Fruit fly (Drosophila melanogaster) whole organism, embryonic: ENCODE data around the gene CG5639.

ENCODE experiments used
- ATbp ChIP-seq: fragments of 200-800 bp; sonication (Bioruptor generic); optimal IDR thresholded peaks from 2 replicates; lab custom pipeline; 2017; ENCODE audit warnings: missing biosample characterization, mild to moderate bottlenecking, missing genetic modification characterization, missing genetic modification reagents
- Antp ChIP-seq: fragments of 200-800 bp; sonication (Bioruptor generic); optimal IDR thresholded peaks from 3 replicates; lab custom pipeline; 2016; ENCODE audit warnings: missing biosample characterization, missing genetic modification characterization
- Asciz ChIP-seq: fragments of 200-800 bp; sonication (Bioruptor generic); optimal IDR thresholded peaks from 2 replicates; lab custom pipeline; 2017; ENCODE audit warnings: missing biosample characterization, mild to moderate bottlenecking, missing genetic modification characterization, missing genetic modification reagents
- Atf-2 ChIP-seq: fragments of 200-800 bp; sonication (Bioruptor generic); optimal IDR thresholded peaks from 2 replicates; lab custom pipeline; 2016; ENCODE audit warnings: missing biosample characterization, missing genetic modification characterization
- Blimp-1 ChIP-seq: fragments of 200-800 bp; sonication (Bioruptor generic); optimal IDR thresholded peaks from 3 replicates; lab custom pipeline; 2018; ENCODE audit warnings: missing biosample characterization, missing genetic modification characterization, mild to moderate bottlenecking, moderate library complexity, missing genetic modification reagents
- CG11456 ChIP-seq: fragments of 200-800 bp; sonication (Bioruptor generic); IDR thresholded peaks from 3 replicates; pipeline ENCODE4 v1.3.6; 2022; ENCODE audit warnings: missing biosample characterization, missing genetic modification characterization
- CG12236 ChIP-seq: fragments of 200-800 bp; sonication (Bioruptor generic); optimal IDR thresholded peaks from 2 replicates; lab custom pipeline; 2016; ENCODE audit warnings: missing biosample characterization, missing genetic modification characterization
- CG12299 ChIP-seq: fragments of 200-800 bp; sonication (Bioruptor generic); optimal IDR thresholded peaks from 2 replicates; lab custom pipeline; 2018; ENCODE audit warnings: missing biosample characterization, mild to moderate bottlenecking, missing genetic modification characterization
- CG13287 ChIP-seq: fragments of 200-800 bp; sonication (Bioruptor generic); IDR thresholded peaks from 2 replicates; pipeline ENCODE4 v1.3.6; 2022; ENCODE audit warnings: missing biosample characterization, missing genetic modification characterization; ENCODE audit not compliant: partially characterized antibody
- CG2116 ChIP-seq: fragments of 200-800 bp; sonication (Bioruptor generic); optimal IDR thresholded peaks from 3 replicates; lab custom pipeline; 2018; ENCODE audit warnings: missing biosample characterization, mild to moderate bottlenecking, missing genetic modification characterization
- CG2129 ChIP-seq: fragments of 200-800 bp; sonication (Bioruptor generic); IDR thresholded peaks from 2 replicates; pipeline ENCODE4 v1.3.6; 2022; ENCODE audit warnings: missing biosample characterization, missing genetic modification characterization; ENCODE audit not compliant: partially characterized antibody
- CG34224 ChIP-seq: fragments of 200-800 bp; sonication (Bioruptor generic); IDR thresholded peaks from 3 replicates; pipeline ENCODE4 v1.3.6; 2022; ENCODE audit warnings: missing biosample characterization, missing genetic modification characterization; ENCODE audit not compliant: partially characterized antibody
- CG3995 ChIP-seq: fragments of 200-800 bp; sonication (Bioruptor generic); optimal IDR thresholded peaks from 3 replicates; lab custom pipeline; 2016; ENCODE audit warnings: missing biosample characterization, missing genetic modification characterization
- CG42726 ChIP-seq: fragments of 200-800 bp; sonication (Bioruptor generic); IDR thresholded peaks from 2 replicates; pipeline ENCODE4 v1.3.6; 2022; ENCODE audit warnings: missing biosample characterization, missing genetic modification characterization; ENCODE audit not compliant: partially characterized antibody
- CG43689 ChIP-seq: fragments of 200-800 bp; sonication (Bioruptor generic); IDR thresholded peaks from 2 replicates; pipeline ENCODE4 v1.3.6; 2022; ENCODE audit warnings: missing biosample characterization, missing genetic modification characterization
- CG4424 ChIP-seq: fragments of 200-800 bp; sonication (Bioruptor generic); optimal IDR thresholded peaks from 3 replicates; lab custom pipeline; 2016; ENCODE audit warnings: missing biosample characterization, missing genetic modification characterization
- CG5180 ChIP-seq: fragments of 200-800 bp; sonication (Bioruptor generic); optimal IDR thresholded peaks from 3 replicates; lab custom pipeline; 2017; ENCODE audit warnings: missing biosample characterization, missing genetic modification characterization, mild to moderate bottlenecking, moderate library complexity, missing genetic modification reagents
- CG8281 ChIP-seq: fragments of 200-800 bp; sonication (Bioruptor generic); optimal IDR thresholded peaks from 2 replicates; lab custom pipeline; 2018; ENCODE audit warnings: missing biosample characterization, mild to moderate bottlenecking, missing genetic modification characterization, moderate library complexity
- CG9437 ChIP-seq: fragments of 200-800 bp; sonication (Bioruptor generic); optimal IDR thresholded peaks from 2 replicates; lab custom pipeline; 2018; ENCODE audit warnings: missing biosample characterization, mild to moderate bottlenecking, missing genetic modification characterization
- CoRest ChIP-seq: fragments of 200-800 bp; sonication (Bioruptor generic); optimal IDR thresholded peaks from 3 replicates; lab custom pipeline; 2018; ENCODE audit warnings: missing biosample characterization, mild to moderate bottlenecking, missing genetic modification characterization, moderate library complexity
- Dad ChIP-seq: fragments of 200-800 bp; sonication (Bioruptor generic); optimal IDR thresholded peaks from 3 replicates; lab custom pipeline; 2016; ENCODE audit warnings: missing biosample characterization, missing genetic modification characterization
- Deaf1 ChIP-seq: fragments of 200-800 bp; optimal IDR thresholded peaks from 3 replicates; lab custom pipeline; 2019; ENCODE audit warnings: missing biosample characterization, mild to moderate bottlenecking, missing genetic modification characterization, moderate library complexity
- Dek ChIP-seq: fragments of 200-800 bp; sonication (Bioruptor generic); optimal IDR thresholded peaks from 3 replicates; lab custom pipeline; 2019; ENCODE audit warnings: missing biosample characterization, mild to moderate bottlenecking, missing genetic modification characterization, moderate library complexity
- Dip3 ChIP-seq: fragments of 200-800 bp; sonication (Bioruptor generic); optimal IDR thresholded peaks from 3 replicates; lab custom pipeline; 2016; ENCODE audit warnings: missing biosample characterization, missing genetic modification characterization
- ERR ChIP-seq: fragments of 200-800 bp; sonication (Bioruptor generic); optimal IDR thresholded peaks from 2 replicates; lab custom pipeline; 2016; ENCODE audit warnings: missing biosample characterization, missing genetic modification characterization
- Eip74EF ChIP-seq, 2 experiments: fragments of 200-800 bp in 1 of 2; fragments of >200 bp in 1 of 2; sonication (Bioruptor generic) in 1 of 2; optimal IDR thresholded peaks; 2 replicates each; lab custom pipeline; 2017 to 2019; ENCODE audit warnings: missing biosample characterization in 2 of 2, missing genetic modification characterization in 2 of 2, mild to moderate bottlenecking in 1 of 2, moderate library complexity in 1 of 2
- Hmr ChIP-seq: fragments of 200-800 bp; sonication (Bioruptor generic); optimal IDR thresholded peaks from 3 replicates; lab custom pipeline; 2017; ENCODE audit warnings: mild to moderate bottlenecking, missing biosample characterization, missing genetic modification reagents, missing genetic modification characterization
- Hr3 ChIP-seq: fragments of 200-800 bp; sonication (Bioruptor generic); optimal IDR thresholded peaks from 3 replicates; lab custom pipeline; 2016; ENCODE audit warnings: missing biosample characterization, missing genetic modification characterization
- MESR4 ChIP-seq: fragments of 200-800 bp; sonication (Bioruptor generic); optimal IDR thresholded peaks from 2 replicates; lab custom pipeline; 2018; ENCODE audit warnings: missing biosample characterization, mild to moderate bottlenecking, missing genetic modification characterization, moderate library complexity
- Mad ChIP-seq: fragments of 200-800 bp; sonication (Bioruptor generic); optimal IDR thresholded peaks from 2 replicates; lab custom pipeline; 2016; ENCODE audit warnings: missing biosample characterization, missing genetic modification characterization
- NK7.1 ChIP-seq: fragments of 200-800 bp; sonication (Bioruptor generic); optimal IDR thresholded peaks from 3 replicates; lab custom pipeline; 2016; ENCODE audit warnings: missing biosample characterization, missing genetic modification characterization
- Nf-YB ChIP-seq: fragments of 200-800 bp; sonication (Bioruptor generic); optimal IDR thresholded peaks from 3 replicates; lab custom pipeline; 2019; ENCODE audit warnings: missing biosample characterization, mild to moderate bottlenecking, missing genetic modification characterization, moderate library complexity
- ase ChIP-seq: fragments of 200-800 bp; sonication (Bioruptor generic); IDR thresholded peaks from 3 replicates; pipeline ENCODE4 v1.3.6; 2022; ENCODE audit warnings: missing biosample characterization, missing genetic modification characterization
- cwo ChIP-seq: fragments of 200-800 bp; sonication (Bioruptor generic); optimal IDR thresholded peaks from 3 replicates; lab custom pipeline; 2017; ENCODE audit warnings: missing biosample characterization, missing genetic modification characterization, mild to moderate bottlenecking, moderate library complexity, missing genetic modification reagents
- eve ChIP-seq, 2 experiments: fragments of >200 bp; optimal IDR thresholded peaks; 2 replicates each; lab custom pipeline; 2017; ENCODE audit warnings: missing biosample characterization in 2 of 2, missing genetic modification characterization in 2 of 2
- grn ChIP-seq: fragments of 200-800 bp; sonication (Bioruptor generic); optimal IDR thresholded peaks from 3 replicates; lab custom pipeline; 2017; ENCODE audit warnings: missing biosample characterization, missing genetic modification characterization
- h ChIP-seq: fragments of >200 bp; optimal IDR thresholded peaks from 2 replicates; lab custom pipeline; 2017
- lov ChIP-seq, 2 experiments: fragments of 200-800 bp in 1 of 2; fragments of >200 bp in 1 of 2; sonication (Bioruptor generic) in 1 of 2; IDR thresholded peaks in 1 of 2; optimal IDR thresholded peaks in 1 of 2; 2 replicates in 1 of 2; 3 replicates in 1 of 2; pipeline versions ENCODE4 v1.3.6 to Lab custom; 2017 to 2022; ENCODE audit warnings: missing biosample characterization in 1 of 2, missing genetic modification characterization in 1 of 2
- org-1 ChIP-seq: fragments of 200-800 bp; sonication (Bioruptor generic); optimal IDR thresholded peaks from 2 replicates; lab custom pipeline; 2017; ENCODE audit warnings: missing biosample characterization, missing genetic modification characterization
- pan ChIP-seq, 4 experiments: fragments of >200 bp in 3 of 4; fragments of 200-800 bp in 1 of 4; sonication (Bioruptor generic) in 1 of 4; optimal IDR thresholded peaks in 3 of 4; IDR thresholded peaks in 1 of 4; 2 replicates each; pipeline versions ENCODE4 v1.3.6 to Lab custom; 2017 to 2022; ENCODE audit warnings: missing biosample characterization in 2 of 4, missing genetic modification characterization in 2 of 4, mixed read lengths in 1 of 4
- ranshi ChIP-seq: fragments of 200-800 bp; sonication (Bioruptor generic); IDR thresholded peaks from 2 replicates; pipeline ENCODE4 v1.3.6; 2022; ENCODE audit warnings: missing biosample characterization, missing genetic modification characterization
- ro ChIP-seq: fragments of 200-800 bp; sonication (Bioruptor generic); IDR thresholded peaks from 2 replicates; pipeline ENCODE4 v1.3.6; 2022; ENCODE audit warnings: missing biosample characterization, missing genetic modification characterization
- shn ChIP-seq: fragments of 200-800 bp; sonication (Bioruptor generic); optimal IDR thresholded peaks from 3 replicates; lab custom pipeline; 2016; ENCODE audit warnings: missing biosample characterization, missing genetic modification characterization
- sima ChIP-seq: fragments of 200-800 bp; sonication (Bioruptor generic); optimal IDR thresholded peaks from 2 replicates; lab custom pipeline; 2016; ENCODE audit warnings: missing biosample characterization, missing genetic modification characterization
- slou ChIP-seq: fragments of 200-800 bp; sonication (Bioruptor generic); optimal IDR thresholded peaks from 3 replicates; lab custom pipeline; 2016; ENCODE audit warnings: missing biosample characterization, missing genetic modification characterization
- sob ChIP-seq: fragments of 200-800 bp; sonication (Bioruptor generic); IDR thresholded peaks from 2 replicates; pipeline ENCODE4 v1.3.6; 2022; ENCODE audit warnings: missing biosample characterization, missing genetic modification characterization
- tll ChIP-seq, 2 experiments: fragments of 200-800 bp in 1 of 2; fragments of >200 bp in 1 of 2; sonication (Bioruptor generic) in 1 of 2; optimal IDR thresholded peaks; 2 replicates each; lab custom pipeline; 2017 to 2019; ENCODE audit warnings: missing biosample characterization in 2 of 2, missing genetic modification characterization in 2 of 2, mild to moderate bottlenecking in 1 of 2, moderate library complexity in 1 of 2
- tx ChIP-seq: fragments of 200-800 bp; sonication (Bioruptor generic); optimal IDR thresholded peaks from 2 replicates; lab custom pipeline; 2016; ENCODE audit warnings: missing biosample characterization, missing genetic modification characterization

The CG5639 gene

DNA sequence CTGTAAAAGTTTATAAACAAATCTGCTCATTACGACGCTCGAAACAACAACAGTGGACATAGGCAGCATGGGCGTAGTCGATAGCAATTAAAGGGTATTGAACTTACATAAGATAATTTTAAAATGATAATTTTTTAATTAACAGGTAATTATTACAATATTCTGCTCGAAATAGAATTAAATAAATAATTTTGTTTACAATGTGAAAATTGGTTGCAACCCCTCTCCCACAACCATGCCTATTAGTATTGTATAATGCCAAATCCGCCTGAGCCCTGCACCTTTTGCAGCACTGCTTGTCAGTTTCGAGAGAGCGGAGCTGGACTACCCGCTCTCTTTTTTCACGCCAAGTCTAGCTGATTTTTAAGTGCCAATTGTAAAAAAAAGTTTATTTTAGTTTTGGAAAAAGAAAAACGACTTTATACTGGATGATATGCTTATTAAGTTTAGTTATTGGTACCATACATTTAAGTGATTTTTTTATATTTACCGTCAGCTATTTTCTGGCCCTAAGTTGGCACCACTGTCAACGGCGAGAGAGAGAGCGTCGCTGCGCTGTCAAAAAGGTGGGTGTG lies 40.2 kb upstream of the CG5639 start, which contains the start of the genes CG5611 and Mtl (continued):
- TF ChIP-seq grn (GFP tag; lab: Kevin White, UChicago): peak; percentile 93
- TF ChIP-seq CG8281 (tag; lab: Kevin White, UChicago): peak; percentile 96
- TF ChIP-seq CG34224: no peak
- TF ChIP-seq CG4424 (GFP tag; lab: Kevin White, UChicago): peak; percentile 100
- TF ChIP-seq slou (GFP tag; lab: Kevin White, UChicago): peak; percentile 100
- peak; percentile 100 for TF ChIP-seq Dek (tag; lab: Kevin White, UChicago)
- TF ChIP-seq cwo (GFP tag; lab: Kevin White, UChicago): peak; percentile 98
- TF ChIP-seq Nf-YB (GFP tag; lab: Kevin White, UChicago): peak; percentile 92
- TF ChIP-seq h (lab: Kevin White, UChicago): no peak
- peak; percentile 91 for TF ChIP-seq sima (GFP tag; lab: Kevin White, UChicago)
- peak; percentile 100 for TF ChIP-seq sob (GFP tag; lab: Robert Waterston, UW)
- 0 out of 2 replicates have a peak, but pooled peaks have one; percentile 32 for TF ChIP-seq CG42726 (GFP tag; lab: Robert Waterston, UW)
- TF ChIP-seq CG5180 (GFP tag; lab: Kevin White, UChicago): peak; percentile 94
- TF ChIP-seq CG11456 (GFP tag; lab: Robert Waterston, UW): peak; percentile 100
- peak; percentile 100 for TF ChIP-seq Hr3
- TF ChIP-seq ranshi (GFP tag; lab: Robert Waterston, UW): peak; percentile 100
- TF ChIP-seq Dip3: peak; percentile 98
- peak; percentile 94 for TF ChIP-seq Antp
- TF ChIP-seq shn (GFP tag; lab: Kevin White, UChicago): peak; percentile 93
- TF ChIP-seq NK7.1 (GFP tag; lab: Kevin White, UChicago): peak; percentile 89
- TF ChIP-seq Asciz: peak; percentile 99
- peak; percentile 99 for TF ChIP-seq ro
- peak; percentile 96 for TF ChIP-seq CG9437 (GFP tag; lab: Kevin White, UChicago)
- no peak for TF ChIP-seq pan (optimal IDR thresholded peaks at IDR 0.05; lab: Kevin White, UChicago)
- TF ChIP-seq pan (GFP tag; optimal IDR thresholded peaks at IDR 0.05 in 1 of 2, IDR thresholded peaks at IDR 0.05 in 1 of 2): peak in 1 of 2 experiments; percentile 100
- peak in 1 of 2 experiments; percentile 99 for TF ChIP-seq Eip74EF (GFP tag; optimal IDR thresholded peaks at IDR 0.05; lab: Kevin White, UChicago)
- TF ChIP-seq Deaf1 (tag; lab: Kevin White, UChicago): peak; percentile 91
- peak; percentile 100 for TF ChIP-seq CG43689 (GFP tag; lab: Robert Waterston, UW)
- peak; percentile 11 to 87 for TF ChIP-seq tll (GFP tag; optimal IDR thresholded peaks at IDR 0.05; lab: Kevin White, UChicago)
- peak; percentile 99 for TF ChIP-seq ATbp
- peak; percentile 96 for TF ChIP-seq tx (GFP tag; lab: Kevin White, UChicago)
- TF ChIP-seq CG2129: no peak
- TF ChIP-seq org-1 (GFP tag; lab: Kevin White, UChicago): peak; percentile 99
- TF ChIP-seq Atf-2 (GFP tag; lab: Kevin White, UChicago): peak; percentile 96
- peak; percentile 100 for TF ChIP-seq CoRest (tag; lab: Kevin White, UChicago)
- TF ChIP-seq CG12236 (GFP tag; lab: Kevin White, UChicago): peak; percentile 90
- TF ChIP-seq Blimp-1 (GFP tag; lab: Kevin White, UChicago): peak; percentile 99
- TF ChIP-seq Mad (GFP tag; lab: Kevin White, UChicago): peak; percentile 99
- TF ChIP-seq MESR4 (GFP tag; lab: Kevin White, UChicago): peak; percentile 91
- TF ChIP-seq Dad (GFP tag; lab: Kevin White, UChicago): peak; percentile 97
- peak; percentile 99 for TF ChIP-seq CG12299 (tag; lab: Kevin White, UChicago)
- peak in 1 of 2 experiments; percentile 52 for TF ChIP-seq eve (GFP tag; optimal IDR thresholded peaks at IDR 0.05; lab: Kevin White, UChicago)
- peak; percentile 94 for TF ChIP-seq ERR (GFP tag; lab: Kevin White, UChicago)
- TF ChIP-seq ase: peak; percentile 100
- TF ChIP-seq Hmr (GFP tag; lab: Kevin White, UChicago): peak; percentile 100
- peak; percentile 28; the same call in 1 of the 2 replicates for TF ChIP-seq CG13287 (GFP tag; lab: Robert Waterston, UW)
- TF ChIP-seq lov (optimal IDR thresholded peaks at IDR 0.05; lab: Kevin White, UChicago): no peak
- TF ChIP-seq lov (GFP tag; IDR thresholded peaks at IDR 0.05; lab: Robert Waterston, UW): peak; percentile 99
- TF ChIP-seq CG2116 (GFP tag; lab: Kevin White, UChicago): peak; percentile 93
- TF ChIP-seq CG3995 (GFP tag; lab: Kevin White, UChicago): peak; percentile 88
